Worm (Caenorhabditis elegans) whole organism, young adult: ENCODE data around the gene brap-2.

Source experiments
- B0035.1 ChIP-seq: sonication (generic microtip); optimal IDR thresholded peaks from 2 replicates; lab custom pipeline; 2016; ENCODE audit warnings: missing genetic modification characterization, mild to moderate bottlenecking, missing compliant biosample characterization, missing genotype, missing genetic modification reagents
- B0261.1 ChIP-seq: sonication (generic microtip); optimal IDR thresholded peaks from 2 replicates; lab custom pipeline; 2016; ENCODE audit warnings: mild to moderate bottlenecking, missing genetic modification characterization, moderate library complexity, missing compliant biosample characterization
- B0336.3 ChIP-seq: fragments of 200-800 bp; sonication (Bioruptor generic); IDR thresholded peaks from 2 replicates; pipeline ENCODE4 v1.3.6; 2022; ENCODE audit warnings: missing genetic modification characterization, missing compliant biosample characterization
- C06A6.2 ChIP-seq: fragments of 200-800 bp; sonication (Bioruptor generic); conservative IDR thresholded peaks from 2 replicates; pipeline ENCODE4 v1.3.6; 2022; ENCODE audit warnings: missing genetic modification characterization, missing compliant biosample characterization
- F37B4.10 ChIP-seq: fragments of 200-800 bp; sonication (Bioruptor generic); IDR thresholded peaks from 2 replicates; pipeline ENCODE4 v1.3.6; 2022; ENCODE audit warnings: missing genetic modification characterization, missing compliant biosample characterization
- F39B2.1 ChIP-seq: fragments of 200-800 bp; sonication (Bioruptor generic); IDR thresholded peaks from 2 replicates; pipeline ENCODE4 v1.3.6; 2022; ENCODE audit warnings: missing genetic modification reagents, missing genetic modification characterization, missing compliant biosample characterization
- T07F8.4 ChIP-seq: sonication (generic microtip); optimal IDR thresholded peaks from 2 replicates; lab custom pipeline; 2016; ENCODE audit warnings: mild to moderate bottlenecking, missing genetic modification characterization, moderate library complexity, missing compliant biosample characterization
- Y53G8AR.9 ChIP-seq: fragments of 200-800 bp; sonication (Bioruptor generic); conservative IDR thresholded peaks from 2 replicates; pipeline ENCODE4 v1.3.6; 2022; ENCODE audit warnings: missing genetic modification reagents, missing genetic modification characterization, missing compliant biosample characterization
- Y67H2A.10 ChIP-seq: fragments of 200-800 bp; sonication (Bioruptor generic); conservative IDR thresholded peaks from 2 replicates; pipeline ENCODE4 v1.3.6; 2022; ENCODE audit warnings: missing genetic modification reagents, missing genetic modification characterization, missing compliant biosample characterization
- ZK185.1 ChIP-seq: sonication (generic microtip); optimal IDR thresholded peaks from 2 replicates; lab custom pipeline; 2016; ENCODE audit warnings: mild to moderate bottlenecking, missing genetic modification characterization, missing compliant biosample characterization; ENCODE audit not compliant: poor library complexity, severe bottlenecking
- ama-1 ChIP-seq, 3 experiments: fragments of 150-350 bp in 1 of 3; sonication (generic microtip) in 2 of 3; optimal IDR thresholded peaks; 2 replicates each; lab custom pipeline; 2014 to 2018; ENCODE audit warnings: missing biosample characterization in 2 of 3, missing genetic modification characterization in 2 of 3, missing genetic modification reagents in 2 of 3
- aptf-2 ChIP-seq: fragments of 200-800 bp; sonication (Bioruptor generic); conservative IDR thresholded peaks from 2 replicates; pipeline ENCODE4 v1.3.6; 2022; ENCODE audit warnings: missing genetic modification reagents, missing genetic modification characterization, missing compliant biosample characterization
- athp-1 ChIP-seq: sonication (generic microtip); optimal IDR thresholded peaks from 2 replicates; lab custom pipeline; 2017; ENCODE audit warnings: mild to moderate bottlenecking, missing genetic modification characterization, missing compliant biosample characterization
- attf-3 ChIP-seq: fragments of 200-800 bp; sonication (Bioruptor generic); conservative IDR thresholded peaks from 2 replicates; pipeline ENCODE4 v1.3.6; 2022; ENCODE audit warnings: missing genetic modification reagents, missing genetic modification characterization, missing compliant biosample characterization
- bed-2 ChIP-seq: fragments of 200-800 bp; sonication (Bioruptor generic); IDR thresholded peaks from 2 replicates; pipeline ENCODE4 v1.3.6; 2022; ENCODE audit warnings: missing genetic modification reagents, missing genetic modification characterization, missing compliant biosample characterization
- cebp-1 ChIP-seq, 2 experiments: fragments of 200-800 bp in 1 of 2; sonication (Bioruptor generic) in 1 of 2; sonication (generic microtip) in 1 of 2; IDR thresholded peaks in 1 of 2; optimal IDR thresholded peaks in 1 of 2; 2 replicates each; pipeline versions ENCODE4 v1.3.6 to Lab custom; 2017 to 2022; ENCODE audit warnings: missing compliant biosample characterization in 2 of 2, missing genetic modification characterization in 2 of 2, mild to moderate bottlenecking in 1 of 2, missing genetic modification reagents in 1 of 2, moderate library complexity in 1 of 2
- ceh-100 ChIP-seq: fragments of 200-800 bp; sonication (Bioruptor generic); IDR thresholded peaks from 2 replicates; pipeline ENCODE4 v1.3.6; 2022; ENCODE audit warnings: missing genetic modification reagents, missing genetic modification characterization, missing compliant biosample characterization
- ceh-40 ChIP-seq: fragments of 200-800 bp; sonication (Bioruptor generic); IDR thresholded peaks from 2 replicates; pipeline ENCODE4 v1.3.6; 2022; ENCODE audit warnings: missing genetic modification characterization, missing compliant biosample characterization
- ceh-58 ChIP-seq: fragments of 200-800 bp; sonication (Bioruptor generic); IDR thresholded peaks from 2 replicates; pipeline ENCODE4 v1.3.6; 2022; ENCODE audit warnings: missing genetic modification characterization, missing compliant biosample characterization
- chd-7 ChIP-seq: sonication (generic microtip); optimal IDR thresholded peaks from 2 replicates; lab custom pipeline; 2016; ENCODE audit warnings: mild to moderate bottlenecking, missing genetic modification characterization, moderate library complexity, missing compliant biosample characterization
- egl-18 ChIP-seq: fragments of 200-800 bp; sonication (Bioruptor generic); IDR thresholded peaks from 2 replicates; pipeline ENCODE4 v1.3.6; 2022; ENCODE audit warnings: missing genetic modification reagents, missing genetic modification characterization, missing compliant biosample characterization
- egl-44 ChIP-seq: fragments of 200-800 bp; sonication (Bioruptor generic); IDR thresholded peaks from 2 replicates; pipeline ENCODE4 v1.3.6; 2022; ENCODE audit warnings: missing genetic modification reagents, missing genetic modification characterization, missing compliant biosample characterization
- ekl-4 ChIP-seq: fragments of 200-800 bp; sonication (Bioruptor generic); IDR thresholded peaks from 2 replicates; pipeline ENCODE4 v1.3.6; 2022; ENCODE audit warnings: missing genetic modification reagents, missing genetic modification characterization, missing compliant biosample characterization
- hlh-12 ChIP-seq: sonication (generic microtip); optimal IDR thresholded peaks from 2 replicates; lab custom pipeline; 2016; ENCODE audit warnings: missing genetic modification characterization, missing compliant biosample characterization
- hmg-20 ChIP-seq: fragments of 200-800 bp; sonication (Bioruptor generic); IDR thresholded peaks from 2 replicates; pipeline ENCODE4 v1.3.6; 2022; ENCODE audit warnings: missing genetic modification reagents, missing genetic modification characterization, missing compliant biosample characterization
- hrde-1 ChIP-seq: sonication (generic microtip); optimal IDR thresholded peaks from 2 replicates; lab custom pipeline; 2016; ENCODE audit warnings: missing genetic modification characterization, mild to moderate bottlenecking, missing compliant biosample characterization, moderate library complexity, missing genotype, missing genetic modification reagents, borderline replicate concordance
- hsf-1 ChIP-seq: fragments of 200-800 bp; sonication (Bioruptor generic); IDR thresholded peaks from 2 replicates; pipeline ENCODE4 v1.3.6; 2022; ENCODE audit warnings: missing genetic modification reagents, missing genetic modification characterization, missing compliant biosample characterization
- let-607 ChIP-seq, 2 experiments: fragments of 200-800 bp in 1 of 2; sonication (Bioruptor generic) in 1 of 2; sonication (generic microtip) in 1 of 2; optimal IDR thresholded peaks; 2 replicates each; lab custom pipeline; 2016 to 2018; ENCODE audit warnings: mild to moderate bottlenecking in 2 of 2, missing compliant biosample characterization in 2 of 2, missing genetic modification characterization in 2 of 2, moderate library complexity in 2 of 2, missing genotype in 1 of 2
- lin-26 ChIP-seq: fragments of 200-800 bp; sonication (Bioruptor generic); IDR thresholded peaks from 2 replicates; pipeline ENCODE4 v1.3.6; 2022; ENCODE audit warnings: missing genetic modification reagents, missing genetic modification characterization, missing compliant biosample characterization
- lin-40 ChIP-seq: sonication (generic microtip); optimal IDR thresholded peaks from 2 replicates; lab custom pipeline; 2016; ENCODE audit warnings: missing genetic modification characterization, mild to moderate bottlenecking, missing compliant biosample characterization, missing genotype, missing genetic modification reagents
- lin-54 ChIP-seq: fragments of 200-800 bp; sonication (Bioruptor generic); optimal IDR thresholded peaks from 2 replicates; lab custom pipeline; 2018; ENCODE audit warnings: mild to moderate bottlenecking, missing genetic modification characterization, missing compliant biosample characterization
- lir-1 ChIP-seq: fragments of 200-800 bp; sonication (Bioruptor generic); conservative IDR thresholded peaks from 2 replicates; pipeline ENCODE4 v1.3.6; 2022; ENCODE audit warnings: missing genetic modification reagents, missing genetic modification characterization, missing compliant biosample characterization
- nfyb-1 ChIP-seq: fragments of 200-800 bp; sonication (Bioruptor generic); IDR thresholded peaks from 2 replicates; pipeline ENCODE4 v1.3.6; 2022; ENCODE audit warnings: missing genetic modification reagents, missing genetic modification characterization, missing compliant biosample characterization
- nhr-27 ChIP-seq: fragments of 200-800 bp; sonication (Bioruptor generic); optimal IDR thresholded peaks from 2 replicates; lab custom pipeline; 2018; ENCODE audit warnings: mild to moderate bottlenecking, missing genetic modification characterization, moderate library complexity, missing compliant biosample characterization
- nhr-90 ChIP-seq: sonication (generic microtip); optimal IDR thresholded peaks from 2 replicates; lab custom pipeline; 2016; ENCODE audit warnings: missing genotype, mild to moderate bottlenecking, missing genetic modification characterization, missing compliant biosample characterization
- rcor-1 ChIP-seq: fragments of 200-800 bp; sonication (Bioruptor generic); IDR thresholded peaks from 2 replicates; pipeline ENCODE4 v1.3.6; 2022; ENCODE audit warnings: missing genetic modification reagents, missing genetic modification characterization, missing compliant biosample characterization
- repo-1 ChIP-seq: sonication (generic microtip); optimal IDR thresholded peaks from 2 replicates; lab custom pipeline; 2017; ENCODE audit warnings: mild to moderate bottlenecking, missing genetic modification characterization, missing compliant biosample characterization
- snpc-1.3 ChIP-seq: sonication (generic microtip); optimal IDR thresholded peaks from 2 replicates; lab custom pipeline; 2017; ENCODE audit warnings: missing genetic modification characterization, mild to moderate bottlenecking, missing compliant biosample characterization, antibody characterized with exemption, moderate library complexity, missing genotype, missing genetic modification reagents; ENCODE audit not compliant: insufficient read depth
- snpc-4 ChIP-seq, 5 experiments: fragments of 150-350 bp in 1 of 5; sonication (generic microtip) in 4 of 5; optimal IDR thresholded peaks; 2 replicates each; lab custom pipeline; 2014 to 2018; ENCODE audit warnings: missing genetic modification characterization in 5 of 5, missing biosample characterization in 3 of 5, antibody characterized with exemption in 2 of 5, mild to moderate bottlenecking in 2 of 5, missing compliant biosample characterization in 2 of 5, missing genotype in 2 of 5, moderate library complexity in 2 of 5, missing genetic modification reagents in 1 of 5
- somi-1 ChIP-seq: fragments of 200-800 bp; sonication (Bioruptor generic); optimal IDR thresholded peaks from 2 replicates; lab custom pipeline; 2018; ENCODE audit warnings: mild to moderate bottlenecking, missing genetic modification characterization, missing compliant biosample characterization
- sptf-2 ChIP-seq: fragments of 200-800 bp; sonication (Bioruptor generic); optimal IDR thresholded peaks from 2 replicates; lab custom pipeline; 2018; ENCODE audit warnings: mild to moderate bottlenecking, missing genetic modification characterization, missing compliant biosample characterization
- tlf-1 ChIP-seq: fragments of 200-800 bp; sonication (Bioruptor generic); optimal IDR thresholded peaks from 2 replicates; lab custom pipeline; 2018; ENCODE audit warnings: mild to moderate bottlenecking, missing genetic modification characterization, missing compliant biosample characterization
- xnd-1 ChIP-seq: sonication (generic microtip); optimal IDR thresholded peaks from 2 replicates; lab custom pipeline; 2016; ENCODE audit warnings: missing genotype, missing genetic modification reagents, missing genetic modification characterization, missing compliant biosample characterization
- ztf-22 ChIP-seq: fragments of 200-800 bp; sonication (Bioruptor generic); optimal IDR thresholded peaks from 2 replicates; lab custom pipeline; 2018; ENCODE audit warnings: mild to moderate bottlenecking, missing genetic modification characterization, moderate library complexity, missing compliant biosample characterization
- ztf-6 ChIP-seq: fragments of 200-800 bp; sonication (Bioruptor generic); IDR thresholded peaks from 2 replicates; pipeline ENCODE4 v1.3.6; 2022; ENCODE audit warnings: missing genetic modification reagents, missing genetic modification characterization, missing compliant biosample characterization

Gene brap-2

ce11 chrII:5379614-5380077, 13.3 kb downstream of the brap-2 start, which contains the start of gene pkc-3:
Gene pkc-3, plus strand, starts transcription at chrII:5380027.
- TF ChIP-seq ekl-4 (GFP tag; lab: Robert Waterston, UW) (peak; percentile 78), chd-7 (tag; lab: Kevin White, UChicago) (peak; percentile 82), lin-26 (peak; percentile 72), C06A6.2 (GFP tag; lab: Robert Waterston, UW) (peak; percentile 35; the same call in 1 of the 2 replicates), attf-3 (GFP tag; lab: Robert Waterston, UW) (no peak; the same call in 1 of the 2 replicates), ceh-40 (GFP tag; lab: Robert Waterston, UW) (0 out of 2 replicates have a peak, but pooled peaks have one; percentile 10), athp-1 (tag; lab: Kevin White, UChicago) (peak; percentile 83), hrde-1 (peak; percentile 3), ama-1 (optimal IDR thresholded peaks at IDR 0.05; lab: Kevin White, UChicago) (peak; percentile 79), ama-1 (GFP tag; optimal IDR thresholded peaks at IDR 0.05; lab: Kevin White, UChicago) (no peak), nfyb-1 (GFP tag; lab: Robert Waterston, UW) (peak; percentile 72), egl-44 (peak; percentile 30; the same call in 1 of the 2 replicates), Y53G8AR.9 (GFP tag; lab: Robert Waterston, UW) (peak; percentile 86), snpc-4 (GFP tag; optimal IDR thresholded peaks at IDR 0.05; lab: Kevin White, UChicago) (no peak), snpc-4 (tag; optimal IDR thresholded peaks at IDR 0.05; lab: Kevin White, UChicago) (peak; percentile 13 to 64 (median 54)), hsf-1 (GFP tag; lab: Robert Waterston, UW) (peak; percentile 75), ZK185.1 (tag; lab: Kevin White, UChicago) (peak; percentile 47), nhr-90 (tag; lab: Kevin White, UChicago) (peak; percentile 70), B0336.3 (GFP tag; lab: Robert Waterston, UW) (peak; percentile 92), bed-2 (GFP tag; lab: Robert Waterston, UW) (no peak), hlh-12 (tag; lab: Kevin White, UChicago) (no peak), lin-40 (tag; lab: Kevin White, UChicago) (peak; percentile 62), lir-1 (0 out of 2 replicates have a peak, but pooled peaks have one; percentile 41), xnd-1 (peak; percentile 32), F39B2.1 (GFP tag; lab: Robert Waterston, UW) (0 out of 2 replicates have a peak, but pooled peaks have one; percentile 54), ceh-100 (GFP tag; lab: Robert Waterston, UW) (peak; percentile 23; the same call in 1 of the 2 replicates), B0261.1 (no peak), somi-1 (GFP tag; lab: Kevin White, UChicago) (no peak), Y67H2A.10 (GFP tag; lab: Robert Waterston, UW) (no peak), F37B4.10 (GFP tag; lab: Robert Waterston, UW) (0 out of 2 replicates have a peak, but pooled peaks have one; percentile 7), tlf-1 (peak; percentile 72), hmg-20 (0 out of 2 replicates have a peak, but pooled peaks have one; percentile 22), egl-18 (GFP tag; lab: Robert Waterston, UW) (0 out of 2 replicates have a peak, but pooled peaks have one; percentile 3), cebp-1 (GFP tag; IDR thresholded peaks at IDR 0.05; lab: Robert Waterston, UW) (no peak), cebp-1 (tag; optimal IDR thresholded peaks at IDR 0.05; lab: Kevin White, UChicago) (peak; percentile 65), snpc-1.3 (tag; lab: Kevin White, UChicago) (peak; percentile 30), nhr-27 (no peak), rcor-1 (GFP tag; lab: Robert Waterston, UW) (peak; percentile 39; the same call in 1 of the 2 replicates), let-607 (tag; optimal IDR thresholded peaks at IDR 0.05; lab: Kevin White, UChicago) (peak; percentile 50 to 78), sptf-2 (no peak), ztf-22 (peak; percentile 34), B0035.1 (tag; lab: Kevin White, UChicago) (peak; percentile 28), T07F8.4 (tag; lab: Kevin White, UChicago) (no peak), ceh-58 (GFP tag; lab: Robert Waterston, UW) (no peak), aptf-2 (no peak), ztf-6 (GFP tag; lab: Robert Waterston, UW) (no peak), repo-1 (tag; lab: Kevin White, UChicago) (peak; percentile 79), lin-54 (GFP tag; lab: Kevin White, UChicago) (peak; percentile 63)
